Fruit fly (Drosophila melanogaster) whole organism, prepupa: ENCODE results near the gene Fatp1.

ENCODE experiments used
- Blimp-1 ChIP-seq: fragments of 200-800 bp; sonication (Bioruptor generic); optimal IDR thresholded peaks from 3 replicates; lab custom pipeline; 2017; ENCODE audit warnings: missing biosample characterization, missing genetic modification characterization, mild to moderate bottlenecking, moderate library complexity, missing genetic modification reagents
- CG10669 ChIP-seq: fragments of 200-800 bp; sonication (Bioruptor generic); optimal IDR thresholded peaks from 3 replicates; lab custom pipeline; 2018; ENCODE audit warnings: missing biosample characterization, mild to moderate bottlenecking, missing genetic modification characterization, moderate library complexity
- CG11294 ChIP-seq: fragments of 200-800 bp; sonication (Bioruptor generic); IDR thresholded peaks from 2 replicates; pipeline ENCODE4 v1.3.6; 2022; ENCODE audit warnings: missing biosample characterization, missing genetic modification characterization
- CG11762 ChIP-seq: fragments of 200-800 bp; sonication (Bioruptor generic); optimal IDR thresholded peaks from 3 replicates; lab custom pipeline; 2016; ENCODE audit warnings: missing biosample characterization, missing genetic modification characterization; ENCODE audit not compliant: insufficient read depth
- CG11902 ChIP-seq: fragments of 200-800 bp; sonication (Bioruptor generic); optimal IDR thresholded peaks from 3 replicates; lab custom pipeline; 2016; ENCODE audit warnings: missing biosample characterization, missing genetic modification characterization
- CG15336 ChIP-seq: fragments of 200-800 bp; sonication (Bioruptor generic); IDR thresholded peaks from 2 replicates; pipeline ENCODE4 v1.3.6; 2022; ENCODE audit warnings: missing biosample characterization, missing genetic modification characterization
- CG1621 ChIP-seq: fragments of 200-800 bp; sonication (Bioruptor generic); optimal IDR thresholded peaks from 3 replicates; lab custom pipeline; 2018; ENCODE audit warnings: missing biosample characterization, mild to moderate bottlenecking, missing genetic modification characterization
- CG16779 ChIP-seq: fragments of 200-800 bp; sonication (Bioruptor generic); optimal IDR thresholded peaks from 3 replicates; lab custom pipeline; 2017; ENCODE audit warnings: missing biosample characterization, mild to moderate bottlenecking, missing genetic modification characterization
- CG3032 ChIP-seq: fragments of 200-800 bp; optimal IDR thresholded peaks from 2 replicates; lab custom pipeline; 2019; ENCODE audit warnings: missing biosample characterization, mild to moderate bottlenecking, missing genetic modification characterization, moderate library complexity
- CG31627 ChIP-seq: fragments of 200-800 bp; sonication (Bioruptor generic); optimal IDR thresholded peaks from 3 replicates; lab custom pipeline; 2016; ENCODE audit warnings: missing biosample characterization, missing genetic modification characterization
- CG32006 ChIP-seq: fragments of 200-800 bp; sonication (Bioruptor generic); optimal IDR thresholded peaks from 3 replicates; lab custom pipeline; 2017; ENCODE audit warnings: missing biosample characterization, mild to moderate bottlenecking, missing genetic modification characterization
- CG34406 ChIP-seq: fragments of 200-800 bp; sonication (Bioruptor generic); optimal IDR thresholded peaks from 3 replicates; lab custom pipeline; 2016; ENCODE audit warnings: missing biosample characterization, missing genetic modification characterization
- CG3919 ChIP-seq: fragments of 200-800 bp; sonication (Bioruptor generic); optimal IDR thresholded peaks from 3 replicates; lab custom pipeline; 2016; ENCODE audit warnings: missing biosample characterization, missing genetic modification characterization
- CG4318 ChIP-seq: fragments of 200-800 bp; sonication (Bioruptor generic); optimal IDR thresholded peaks from 3 replicates; lab custom pipeline; 2017; ENCODE audit warnings: missing biosample characterization, mild to moderate bottlenecking, missing genetic modification characterization
- CG6276 ChIP-seq: fragments of 200-800 bp; sonication (Bioruptor generic); optimal IDR thresholded peaks from 2 replicates; lab custom pipeline; 2017; ENCODE audit warnings: missing biosample characterization, mild to moderate bottlenecking, missing genetic modification characterization
- CG6854 ChIP-seq: fragments of 200-800 bp; sonication (Bioruptor generic); optimal IDR thresholded peaks from 2 replicates; lab custom pipeline; 2017; ENCODE audit warnings: missing biosample characterization, mild to moderate bottlenecking, missing genetic modification characterization
- CG7368 ChIP-seq: fragments of 200-800 bp; sonication (Bioruptor generic); optimal IDR thresholded peaks from 3 replicates; lab custom pipeline; 2016; ENCODE audit warnings: missing biosample characterization, missing genetic modification characterization
- CG8119 ChIP-seq: fragments of 200-800 bp; sonication (Bioruptor generic); IDR thresholded peaks from 3 replicates; pipeline ENCODE4 v1.3.6; 2022; ENCODE audit warnings: missing biosample characterization, missing genetic modification characterization
- CG8319 ChIP-seq: fragments of 200-800 bp; sonication (Bioruptor generic); optimal IDR thresholded peaks from 3 replicates; lab custom pipeline; 2016; ENCODE audit warnings: missing biosample characterization, missing genetic modification characterization
- CG8632 ChIP-seq: fragments of 200-800 bp; sonication (Bioruptor generic); optimal IDR thresholded peaks from 3 replicates; lab custom pipeline; 2016; ENCODE audit warnings: missing biosample characterization, missing genetic modification characterization
- CG9139 ChIP-seq: fragments of 200-800 bp; sonication (Bioruptor generic); optimal IDR thresholded peaks from 3 replicates; lab custom pipeline; 2017; ENCODE audit warnings: missing biosample characterization, mild to moderate bottlenecking, missing genetic modification characterization
- Eip75B ChIP-seq: fragments of 200-800 bp; sonication (Bioruptor generic); optimal IDR thresholded peaks from 3 replicates; lab custom pipeline; 2016; ENCODE audit warnings: missing biosample characterization, missing genetic modification characterization
- Eip78C ChIP-seq: fragments of 200-800 bp; sonication (Bioruptor generic); peaks from one replicate; lab custom pipeline; 2016; ENCODE audit warnings: missing biosample characterization, missing genetic modification characterization
- Eip93F ChIP-seq: fragments of 200-800 bp; sonication (Bioruptor generic); optimal IDR thresholded peaks from 2 replicates; lab custom pipeline; 2016; ENCODE audit warnings: missing biosample characterization, mild to moderate bottlenecking, missing genetic modification characterization
- Ets21C ChIP-seq: fragments of 200-800 bp; sonication (Bioruptor generic); optimal IDR thresholded peaks from 3 replicates; lab custom pipeline; 2016; ENCODE audit warnings: missing biosample characterization, missing genetic modification characterization
- Ets96B ChIP-seq: fragments of 200-800 bp; optimal IDR thresholded peaks from 2 replicates; lab custom pipeline; 2019; ENCODE audit warnings: missing biosample characterization, mild to moderate bottlenecking, missing genetic modification characterization, moderate library complexity
- Gug ChIP-seq: fragments of 200-800 bp; sonication (Bioruptor generic); IDR thresholded peaks from 2 replicates; pipeline ENCODE4 v1.3.6; 2022; ENCODE audit warnings: missing biosample characterization, missing genetic modification characterization
- Hr38 ChIP-seq: sonication (Bioruptor generic); optimal IDR thresholded peaks from 2 replicates; lab custom pipeline; 2016; ENCODE audit warnings: missing biosample characterization, missing genetic modification characterization
- Hr39 ChIP-seq: fragments of 200-800 bp; sonication (Bioruptor generic); optimal IDR thresholded peaks from 2 replicates; lab custom pipeline; 2016; ENCODE audit warnings: missing biosample characterization, missing genetic modification characterization
- Hr4 ChIP-seq: fragments of 200-800 bp; sonication (Bioruptor generic); optimal IDR thresholded peaks from 3 replicates; lab custom pipeline; 2016; ENCODE audit warnings: missing biosample characterization, missing genetic modification characterization
- Lpt ChIP-seq: fragments of 200-800 bp; sonication (Bioruptor generic); optimal IDR thresholded peaks from 3 replicates; lab custom pipeline; 2016; ENCODE audit warnings: missing biosample characterization, missing genetic modification characterization
- Met ChIP-seq: fragments of 200-800 bp; sonication (Bioruptor generic); optimal IDR thresholded peaks from 3 replicates; lab custom pipeline; 2016; ENCODE audit warnings: missing biosample characterization, missing genetic modification characterization
- OdsH ChIP-seq: fragments of 200-800 bp; sonication (Bioruptor generic); optimal IDR thresholded peaks from 3 replicates; lab custom pipeline; 2016; ENCODE audit warnings: missing biosample characterization, missing genetic modification characterization
- Sox102F ChIP-seq: fragments of 200-800 bp; sonication (Bioruptor generic); optimal IDR thresholded peaks from 2 replicates; lab custom pipeline; 2016; ENCODE audit warnings: missing biosample characterization, mild to moderate bottlenecking, missing genetic modification characterization
- Sox14 ChIP-seq: fragments of 200-800 bp; sonication (Bioruptor generic); optimal IDR thresholded peaks from 3 replicates; lab custom pipeline; 2016; ENCODE audit warnings: missing biosample characterization, missing genetic modification characterization
- Sox15 ChIP-seq: fragments of 200-800 bp; sonication (Bioruptor generic); optimal IDR thresholded peaks from 3 replicates; lab custom pipeline; 2016; ENCODE audit warnings: missing biosample characterization, missing genetic modification characterization
- achi ChIP-seq: fragments of 200-800 bp; sonication (Bioruptor generic); optimal IDR thresholded peaks from 3 replicates; lab custom pipeline; 2016; ENCODE audit warnings: missing biosample characterization, missing genetic modification characterization
- acj6 ChIP-seq: fragments of 200-800 bp; sonication (Bioruptor generic); optimal IDR thresholded peaks from 3 replicates; lab custom pipeline; 2016; ENCODE audit warnings: missing biosample characterization, missing genetic modification characterization
- cyc ChIP-seq: fragments of 200-800 bp; sonication (Bioruptor generic); optimal IDR thresholded peaks from 3 replicates; lab custom pipeline; 2016; ENCODE audit warnings: missing biosample characterization, missing genetic modification characterization
- dac ChIP-seq: fragments of 200-800 bp; sonication (Bioruptor generic); optimal IDR thresholded peaks from 2 replicates; lab custom pipeline; 2017; ENCODE audit warnings: missing biosample characterization, mild to moderate bottlenecking, missing genetic modification characterization
- eg ChIP-seq: fragments of 200-800 bp; sonication (Bioruptor generic); IDR thresholded peaks from 3 replicates; pipeline ENCODE4 v1.3.6; 2022; ENCODE audit warnings: missing biosample characterization, missing genetic modification characterization
- esn ChIP-seq: fragments of 200-800 bp; sonication (Bioruptor generic); optimal IDR thresholded peaks from 2 replicates; lab custom pipeline; 2016; ENCODE audit warnings: missing biosample characterization, mild to moderate bottlenecking, missing genetic modification characterization, moderate library complexity
- fd85E ChIP-seq: fragments of 200-800 bp; sonication (Bioruptor generic); optimal IDR thresholded peaks from 3 replicates; lab custom pipeline; 2016; ENCODE audit warnings: missing biosample characterization, missing genetic modification characterization
- fkh ChIP-seq: fragments of 200-800 bp; sonication (Bioruptor generic); optimal IDR thresholded peaks from 3 replicates; lab custom pipeline; 2017; ENCODE audit warnings: missing biosample characterization, mild to moderate bottlenecking, missing genetic modification characterization, moderate library complexity
- lz ChIP-seq: fragments of 200-800 bp; sonication (Bioruptor generic); optimal IDR thresholded peaks from 3 replicates; lab custom pipeline; 2016; ENCODE audit warnings: missing biosample characterization, missing genetic modification characterization
- net ChIP-seq: fragments of 200-800 bp; sonication (Bioruptor generic); optimal IDR thresholded peaks from 3 replicates; lab custom pipeline; 2016; ENCODE audit warnings: missing biosample characterization, missing genetic modification characterization
- pdm3 ChIP-seq: fragments of 200-800 bp; sonication (Bioruptor generic); optimal IDR thresholded peaks from 3 replicates; lab custom pipeline; 2016; ENCODE audit warnings: missing biosample characterization, missing genetic modification characterization
- salr ChIP-seq, 2 experiments: fragments of 200-800 bp; sonication (Bioruptor generic); optimal IDR thresholded peaks; 3 replicates each; lab custom pipeline; 2016 to 2018; ENCODE audit warnings: missing biosample characterization in 2 of 2, missing genetic modification characterization in 2 of 2, mild to moderate bottlenecking in 1 of 2
- spab ChIP-seq: fragments of 200-800 bp; sonication (Bioruptor generic); optimal IDR thresholded peaks from 2 replicates; lab custom pipeline; 2017; ENCODE audit warnings: missing biosample characterization, mild to moderate bottlenecking, missing genetic modification characterization, missing genetic modification reagents
- ss ChIP-seq, 2 experiments: fragments of 200-800 bp; sonication (Bioruptor generic); optimal IDR thresholded peaks; 2 replicates in 1 of 2; 3 replicates in 1 of 2; lab custom pipeline; 2017 to 2018; ENCODE audit warnings: mild to moderate bottlenecking in 2 of 2, missing biosample characterization in 2 of 2, missing genetic modification characterization in 2 of 2, moderate library complexity in 1 of 2
- svp ChIP-seq: fragments of 200-800 bp; sonication (Bioruptor generic); peaks from one replicate; lab custom pipeline; 2016; ENCODE audit warnings: missing biosample characterization, missing genetic modification characterization
- topi ChIP-seq: fragments of 200-800 bp; sonication (Bioruptor generic); optimal IDR thresholded peaks from 3 replicates; lab custom pipeline; 2016; ENCODE audit warnings: missing biosample characterization, missing genetic modification characterization
- vri ChIP-seq: fragments of 200-800 bp; sonication (Bioruptor generic); optimal IDR thresholded peaks from 3 replicates; lab custom pipeline; 2016; ENCODE audit warnings: missing biosample characterization, mild to moderate bottlenecking, missing genetic modification characterization

Gene Fatp1

dm6 chr2L:10468388-10468787 is 48.6 kb downstream of the Fatp1 start:
- TF ChIP-seq CG9139 = no peak
- TF ChIP-seq CG32006 (GFP tag; lab: Kevin White, UChicago) = peak; percentile 67
- no peak for TF ChIP-seq Eip93F (GFP tag; lab: Kevin White, UChicago)
- peak; percentile 54 for TF ChIP-seq achi (GFP tag; lab: Kevin White, UChicago)
- peak; percentile 42 for TF ChIP-seq Sox102F (GFP tag; lab: Kevin White, UChicago)
- peak; percentile 30 for TF ChIP-seq CG11762
- TF ChIP-seq fd85E = no peak
- peak; percentile 13 for TF ChIP-seq Lpt (GFP tag; lab: Kevin White, UChicago)
- peak; percentile 30 for TF ChIP-seq Sox14
- TF ChIP-seq CG7368 (GFP tag; lab: Kevin White, UChicago) = peak; percentile 37
- TF ChIP-seq svp (GFP tag; lab: Kevin White, UChicago) = peak; percentile 89
- peak; percentile 81 for TF ChIP-seq Eip78C (GFP tag; lab: Kevin White, UChicago)
- no peak for TF ChIP-seq CG1621 (tag; lab: Kevin White, UChicago)
- TF ChIP-seq Ets21C (GFP tag; lab: Kevin White, UChicago) = no peak
- TF ChIP-seq dac (GFP tag; lab: Kevin White, UChicago) = no peak
- TF ChIP-seq CG6276 (GFP tag; lab: Kevin White, UChicago) = peak; percentile 10
- TF ChIP-seq Gug (GFP tag; lab: Robert Waterston, UW) = no peak
- peak; percentile 55 for TF ChIP-seq spab
- no peak for TF ChIP-seq fkh (GFP tag; lab: Kevin White, UChicago)
- TF ChIP-seq Met (GFP tag; lab: Kevin White, UChicago) = peak; percentile 25
- TF ChIP-seq CG31627 (GFP tag; lab: Kevin White, UChicago) = peak; percentile 14
- peak; percentile 46 for TF ChIP-seq CG34406 (GFP tag; lab: Kevin White, UChicago)
- peak; percentile 34 for TF ChIP-seq CG11902 (GFP tag; lab: Kevin White, UChicago)
- no peak for TF ChIP-seq ss (GFP tag; optimal IDR thresholded peaks at IDR 0.05; lab: Kevin White, UChicago)
- TF ChIP-seq pdm3 (GFP tag; lab: Kevin White, UChicago) = peak; percentile 60
- peak; percentile 52 for TF ChIP-seq acj6 (GFP tag; lab: Kevin White, UChicago)
- peak; percentile 58 for TF ChIP-seq OdsH (GFP tag; lab: Kevin White, UChicago)
- TF ChIP-seq eg (GFP tag; lab: Robert Waterston, UW) = no peak; the same call in 2 of the 3 replicates
- no peak for TF ChIP-seq Hr38 (GFP tag; lab: Kevin White, UChicago)
- no peak for TF ChIP-seq CG8119 (GFP tag; lab: Robert Waterston, UW)
- peak; percentile 30 for TF ChIP-seq CG8632 (GFP tag; lab: Kevin White, UChicago)
- peak; percentile 43 for TF ChIP-seq Hr4 (GFP tag; lab: Kevin White, UChicago)
- TF ChIP-seq Eip75B (GFP tag; lab: Kevin White, UChicago) = peak; percentile 5
- TF ChIP-seq CG10669 (GFP tag; lab: Kevin White, UChicago) = peak; percentile 75
- peak; percentile 7 for TF ChIP-seq lz (GFP tag; lab: Kevin White, UChicago)
- peak; percentile 69 for TF ChIP-seq Ets96B (tag; lab: Kevin White, UChicago)
- no peak for TF ChIP-seq CG16779 (tag; lab: Kevin White, UChicago)
- no peak for TF ChIP-seq vri
- TF ChIP-seq CG3032 = peak; percentile 60
- TF ChIP-seq topi (GFP tag; lab: Kevin White, UChicago) = peak; percentile 17
- TF ChIP-seq Sox15 = peak; percentile 25
- 0 out of 2 replicates have a peak, but pooled peaks have one; percentile 13 for TF ChIP-seq CG11294 (GFP tag; lab: Robert Waterston, UW)
- peak; percentile 19 for TF ChIP-seq CG4318 (GFP tag; lab: Kevin White, UChicago)
- peak; percentile 38 for TF ChIP-seq cyc (GFP tag; lab: Kevin White, UChicago)
- TF ChIP-seq net (GFP tag; lab: Kevin White, UChicago) = peak; percentile 44
- no peak for TF ChIP-seq Blimp-1 (GFP tag; lab: Kevin White, UChicago)
- no peak; the same call in 1 of the 2 replicates for TF ChIP-seq CG15336
- TF ChIP-seq salr (GFP tag; optimal IDR thresholded peaks at IDR 0.05; lab: Kevin White, UChicago) = peak in 1 of 2 experiments; percentile 30
- peak; percentile 4 for TF ChIP-seq Hr39 (GFP tag; lab: Kevin White, UChicago)
- TF ChIP-seq CG3919 (GFP tag; lab: Kevin White, UChicago) = peak; percentile 55
- no peak for TF ChIP-seq CG6854 (GFP tag; lab: Kevin White, UChicago)
- peak; percentile 24 for TF ChIP-seq esn (GFP tag; lab: Kevin White, UChicago)
- peak; percentile 4 for TF ChIP-seq CG8319 (GFP tag; lab: Kevin White, UChicago)
